Worm (Caenorhabditis elegans) whole organism, dauer: Measurements from ENCODE around the gene K05F6.4.
"Not testable (repeated sequence)": the region's sequence is repeated elsewhere in the genome, so short reads cannot be mapped to it uniquely, and the experiment has no call there.

Source experiments
- unc-62 ChIP-seq: sonication (generic microtip); optimal IDR thresholded peaks from 2 replicates; lab custom pipeline; 2017; ENCODE audit warnings: missing biosample characterization, missing genetic modification reagents, missing genetic modification characterization

K05F6.4 gene

DNA sequence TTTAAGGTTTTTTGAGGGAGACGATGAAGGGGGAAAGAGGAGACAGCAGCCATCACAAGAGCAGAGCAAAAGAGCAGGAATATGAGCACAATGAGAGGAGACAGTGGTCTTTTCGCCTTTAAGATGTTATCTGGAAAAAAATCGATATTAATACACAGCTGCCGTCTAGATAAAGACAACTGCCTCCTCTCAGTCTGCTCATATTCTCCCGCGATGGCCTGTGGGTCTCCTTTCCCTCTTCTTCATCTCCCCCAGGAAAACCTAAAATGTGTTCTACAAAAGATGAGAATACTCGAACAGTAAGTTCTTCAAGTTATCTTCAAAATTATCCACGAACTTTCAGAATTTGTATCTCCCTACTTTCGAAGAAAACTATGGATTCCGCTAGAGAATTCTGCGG lies 7.2 kb downstream of the K05F6.4 start, which contains the start of the genes fbxb-52 and fbxb-51:
TSS of gene fbxb-52 (minus strand) at position 101 of the 400 bp plus-strand sequence.
TSS of gene fbxb-51 (plus strand) at position 212 of the 400 bp plus-strand sequence.
- TF ChIP-seq unc-62 (GFP tag; lab: Kevin White, UChicago), result no peak

DNA sequence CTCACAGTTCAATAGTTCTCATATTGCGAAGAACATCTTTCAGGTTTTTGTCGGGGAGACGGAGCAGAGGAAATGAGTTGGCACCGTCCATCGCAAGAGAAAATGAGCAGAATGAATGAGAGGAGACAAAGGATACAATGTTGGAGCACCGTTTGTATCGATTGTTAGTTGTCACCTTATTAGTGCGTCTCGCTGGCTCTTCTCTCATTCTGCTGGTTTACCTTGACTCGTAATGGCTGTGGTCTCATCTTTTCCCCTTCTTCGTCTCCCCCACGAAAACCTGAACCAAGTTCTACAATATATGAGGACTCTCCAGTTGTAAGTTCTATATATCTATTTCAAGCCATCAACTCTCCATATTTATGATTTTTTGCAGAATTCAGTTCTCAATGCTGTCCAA lies 12.9 kb downstream of the K05F6.4 start, which contains the start of the genes fbxb-54 and fbxb-50:
TSS of gene fbxb-54 (minus strand) at position 101 of the 400 bp plus-strand sequence.
TSS of gene fbxb-50 (plus strand) at position 227 of the 400 bp plus-strand sequence.
- TF ChIP-seq unc-62 (GFP tag; lab: Kevin White, UChicago), result not testable (repeated sequence)

DNA sequence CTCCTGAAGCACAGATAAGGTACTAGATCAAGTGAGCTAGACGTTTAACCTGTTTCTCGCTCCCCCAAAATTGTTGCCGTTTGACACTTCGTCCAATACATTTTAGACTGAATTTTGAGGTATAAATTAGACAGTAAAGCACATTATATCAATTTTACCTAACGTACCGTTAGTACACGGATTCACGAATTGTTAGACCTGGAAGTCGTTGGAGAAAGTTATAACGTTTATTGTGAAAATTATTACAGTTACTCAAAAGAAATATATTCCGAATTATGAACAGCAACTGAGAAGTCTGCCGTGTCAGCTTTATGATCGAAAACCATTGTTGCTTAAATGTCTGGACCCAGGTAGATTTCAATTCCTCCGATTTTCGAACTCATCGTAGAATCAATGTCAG lies 17.6 kb downstream of the K05F6.4 start:
- TF ChIP-seq unc-62 (GFP tag; lab: Kevin White, UChicago), result no peak

DNA sequence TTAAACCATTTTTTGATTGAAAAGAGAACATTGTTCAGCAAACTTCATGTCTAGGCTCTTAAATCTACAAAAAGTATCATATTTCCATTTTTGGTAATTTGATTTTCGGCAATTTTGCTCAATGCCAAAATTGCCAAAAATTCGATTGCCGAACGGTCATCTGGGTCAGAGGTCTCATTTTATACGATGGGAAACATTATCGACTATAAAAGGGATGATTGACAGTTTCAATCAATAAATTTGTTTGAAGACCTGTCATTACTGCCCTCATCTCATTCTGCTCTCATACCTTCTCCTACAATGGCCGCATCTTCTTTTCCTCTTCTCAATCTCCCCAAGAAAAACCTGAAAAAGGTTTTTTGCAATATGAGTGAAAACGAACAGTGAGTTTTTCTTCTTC lies 18.6 kb downstream of the K05F6.4 start, which contains the start of gene K05F6.14:
TSS of gene K05F6.14 (plus strand) at position 301 of the 400 bp plus-strand sequence.
- no peak for TF ChIP-seq unc-62 (GFP tag; lab: Kevin White, UChicago)

DNA sequence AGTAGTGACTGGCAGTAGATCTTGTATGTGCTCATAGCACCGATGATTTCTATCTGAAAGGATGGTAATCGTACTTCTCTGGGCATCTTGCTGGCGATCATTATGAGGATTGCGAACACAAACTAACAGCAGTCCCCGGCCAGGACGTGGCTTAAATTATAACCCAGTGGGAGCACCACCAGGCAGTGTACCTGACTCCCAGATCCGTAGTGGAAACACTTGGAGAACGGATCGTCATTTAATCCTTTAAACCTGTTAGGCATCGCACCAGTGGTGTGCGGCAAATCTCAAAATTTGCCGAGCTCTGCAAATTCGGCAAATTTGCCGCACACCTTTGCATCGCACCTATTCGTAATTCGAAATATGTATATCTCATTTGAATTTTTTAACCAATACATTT lies 24.4 kb downstream of the K05F6.4 start, which contains the start of gene K05F6.8:
TSS of gene K05F6.8 (minus strand) at position 101 of the 400 bp plus-strand sequence.
- no peak for TF ChIP-seq unc-62 (GFP tag; lab: Kevin White, UChicago)

DNA sequence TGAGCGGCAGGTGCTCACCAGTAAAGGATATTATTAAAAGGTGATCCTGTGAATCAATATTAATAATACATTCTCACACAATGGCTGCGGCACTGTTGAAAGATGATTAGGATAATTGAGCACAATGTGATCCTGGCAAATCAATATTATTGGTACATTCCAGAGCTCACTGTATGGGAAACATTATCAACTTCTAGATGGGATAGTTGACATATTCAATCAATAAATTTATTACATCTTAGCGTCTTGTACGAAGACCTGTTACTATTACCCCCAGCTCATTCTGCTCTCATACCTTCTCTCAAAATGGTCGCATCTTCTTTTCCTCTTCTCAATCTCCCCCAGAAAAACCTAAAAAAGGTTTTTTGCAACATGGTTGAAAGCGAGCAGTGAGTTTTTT lies 24.9 kb downstream of the K05F6.4 start, which contains the start of gene fbxb-49:
TSS of gene fbxb-49 (plus strand) at position 301 of the 400 bp plus-strand sequence.
- TF ChIP-seq unc-62 (GFP tag; lab: Kevin White, UChicago), result no peak

DNA sequence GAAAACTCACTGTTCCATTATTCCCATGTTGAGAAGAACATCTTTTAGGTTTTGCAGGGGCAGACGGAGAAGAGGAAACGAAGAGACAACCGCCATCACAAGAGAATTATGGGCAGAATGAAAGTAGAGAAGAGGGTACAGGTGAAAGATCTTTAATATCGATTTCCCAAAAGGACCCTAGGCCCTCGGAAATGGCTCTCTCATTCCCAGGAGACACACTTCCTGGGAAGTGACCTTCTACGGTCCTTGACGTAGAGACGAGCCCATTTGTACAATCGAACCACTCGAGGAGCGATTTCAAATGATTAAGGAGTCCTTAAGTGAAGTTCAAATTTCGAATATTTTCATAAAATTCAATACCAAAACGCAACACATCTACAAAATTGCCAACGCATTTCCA lies 27.8 kb downstream of the K05F6.4 start, which contains the start of gene fbxb-46:
TSS of gene fbxb-46 (minus strand) at position 101 of the 400 bp plus-strand sequence.
- TF ChIP-seq unc-62 (GFP tag; lab: Kevin White, UChicago), result no peak

DNA sequence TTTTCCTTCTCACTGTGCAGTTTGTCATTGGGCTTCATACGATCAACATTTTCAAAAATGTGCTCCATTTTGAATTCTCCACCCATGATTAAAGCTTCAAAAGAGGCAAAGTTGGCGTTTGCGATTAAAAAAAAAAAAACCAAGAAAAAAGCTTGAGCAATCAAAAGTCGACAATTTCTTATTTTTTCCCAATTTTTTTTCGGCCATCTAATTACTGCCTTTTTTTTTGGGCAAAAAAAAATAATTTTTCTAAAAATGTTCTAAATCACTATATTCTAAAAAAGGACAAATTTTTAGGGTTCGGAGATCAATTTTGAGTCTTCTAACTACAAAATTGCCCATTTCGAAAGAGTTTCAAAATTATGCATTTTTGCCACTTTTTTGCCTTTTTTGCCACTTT lies 32.7 kb downstream of the K05F6.4 start, which contains the start of gene K05F6.10:
TSS of gene K05F6.10 (minus strand) at position 101 of the 400 bp plus-strand sequence.
- no peak for TF ChIP-seq unc-62 (GFP tag; lab: Kevin White, UChicago)

DNA sequence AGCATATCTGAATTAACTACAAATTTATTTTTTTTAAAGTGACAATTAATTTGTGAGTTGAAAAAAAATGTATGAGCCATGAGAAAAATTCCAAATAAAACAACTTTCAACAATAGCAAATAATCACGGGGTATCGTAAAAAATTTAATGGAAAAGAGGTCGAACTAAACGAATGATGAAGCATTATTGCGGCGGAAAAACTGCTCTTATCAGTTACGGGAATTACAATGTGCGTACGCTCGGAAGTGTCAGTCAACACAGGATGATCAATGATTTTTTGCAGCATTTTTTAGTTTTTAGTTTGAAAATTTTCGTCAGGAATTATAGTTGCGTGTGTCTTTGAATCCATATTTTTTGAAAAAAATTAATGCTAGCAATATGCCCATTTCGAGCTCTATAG lies 33.5 kb downstream of the K05F6.4 start:
- no peak for TF ChIP-seq unc-62 (GFP tag; lab: Kevin White, UChicago)

DNA sequence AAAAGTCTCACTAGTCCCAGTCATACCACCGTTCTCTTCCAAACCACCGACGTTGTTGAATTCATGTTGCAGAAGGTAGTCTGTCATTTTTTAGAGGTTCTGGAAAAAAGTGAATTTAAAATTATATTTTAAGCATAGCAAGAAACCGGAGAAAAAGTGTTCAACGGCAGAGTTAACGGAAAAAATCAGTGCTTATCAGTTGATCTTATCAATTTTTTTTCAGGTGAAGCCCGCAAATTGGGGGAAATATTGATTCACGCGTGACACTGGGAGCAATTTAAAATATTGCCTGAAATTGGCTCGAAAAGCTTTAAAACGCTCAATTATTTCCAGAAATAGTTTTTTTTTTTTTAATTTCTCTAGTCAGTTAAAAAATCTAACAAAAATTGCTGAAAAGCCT lies 36.6 kb downstream of the K05F6.4 start, which contains the start of gene math-38:
TSS of gene math-38 (minus strand) at position 101 of the 400 bp plus-strand sequence.
- no peak for TF ChIP-seq unc-62 (GFP tag; lab: Kevin White, UChicago)

DNA sequence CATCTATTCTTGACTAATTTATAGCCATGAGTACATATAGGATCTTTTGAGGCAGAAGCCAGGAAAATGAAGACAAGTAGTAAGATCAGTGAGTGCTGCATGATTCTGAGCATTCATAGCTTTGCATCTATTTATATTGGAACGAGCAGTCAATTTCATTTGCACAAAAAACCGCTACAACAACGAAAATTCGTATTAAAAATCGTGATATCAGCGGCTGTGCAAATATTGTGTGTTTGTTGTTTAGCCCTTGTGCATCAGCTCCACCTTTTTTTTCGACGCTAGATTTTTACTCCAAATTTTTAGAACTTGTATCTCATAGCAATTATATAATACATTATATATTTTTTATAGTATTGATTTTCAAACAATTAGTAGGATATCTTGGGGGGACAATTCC lies 40.9 kb downstream of the K05F6.4 start, which contains the start of gene clec-21:
TSS of gene clec-21 (minus strand) at position 101 of the 400 bp plus-strand sequence.
- no peak for TF ChIP-seq unc-62 (GFP tag; lab: Kevin White, UChicago)

DNA sequence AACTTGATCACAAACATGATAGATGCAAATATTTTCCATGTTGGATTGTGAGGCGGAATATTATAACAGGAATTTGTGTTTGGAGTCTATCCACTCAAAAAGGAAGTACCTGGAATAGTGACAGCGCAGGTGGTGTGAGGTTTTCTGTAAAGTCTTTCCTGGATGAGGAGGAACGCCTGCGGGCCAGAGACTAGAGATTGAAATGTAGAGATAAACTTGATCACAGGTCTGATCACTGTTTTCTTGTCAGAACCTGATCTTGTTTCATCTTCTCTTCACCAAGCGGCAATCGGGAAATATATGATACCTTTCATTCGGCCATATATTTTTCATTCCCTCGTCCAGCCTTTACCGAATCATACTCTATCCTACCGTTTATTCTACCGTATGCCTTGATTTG lies 43.0 kb downstream of the K05F6.4 start, which contains the start of gene T07H3.8:
TSS of gene T07H3.8 (plus strand) at position 301 of the 400 bp plus-strand sequence.
- no peak for TF ChIP-seq unc-62 (GFP tag; lab: Kevin White, UChicago)

DNA sequence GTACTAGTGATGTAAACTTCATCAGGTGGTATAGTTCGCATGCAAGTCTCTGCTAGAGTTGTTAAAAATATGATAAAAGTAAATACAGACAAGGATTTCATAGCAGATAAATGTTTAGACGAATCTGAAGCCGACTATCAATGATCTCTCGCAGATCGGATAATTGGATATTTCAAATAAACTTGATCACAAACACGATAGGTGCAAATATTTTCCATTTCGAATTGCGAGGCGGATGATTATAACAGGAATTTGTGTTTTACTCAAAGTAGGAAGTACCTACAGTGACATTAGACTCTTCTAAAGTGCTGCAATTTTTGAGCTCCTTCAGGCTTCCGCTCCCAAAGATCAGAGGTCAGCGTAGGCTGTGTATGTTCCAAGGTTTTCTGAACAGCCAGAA lies 46.6 kb downstream of the K05F6.4 start, which contains the start of gene T07H3.7:
TSS of gene T07H3.7 (minus strand) at position 101 of the 400 bp plus-strand sequence.
- no peak for TF ChIP-seq unc-62 (GFP tag; lab: Kevin White, UChicago)
